Worm (Caenorhabditis elegans): ENCODE data around the gene str-145.

- TF ChIP-seq ceh-91 (GFP tag; IDR thresholded peaks at IDR 0.05) (no peak), nfya-1 (tag; optimal IDR thresholded peaks at IDR 0.05; ENCODE audit: borderline replicate concordance, insufficient read depth) (no peak), snpc-4 (GFP tag; optimal IDR thresholded peaks at IDR 0.05) (no peak), snpc-4 (tag; optimal IDR thresholded peaks at IDR 0.05) (peak in 1 of 4 experiments; percentile 5), lin-40 (tag; optimal IDR thresholded peaks at IDR 0.05) (no peak), ztf-3 (GFP tag; optimal IDR thresholded peaks at IDR 0.05) (no peak), pha-4 (tag; optimal IDR thresholded peaks at IDR 0.05) (no peak), ets-4 (GFP tag; optimal IDR thresholded peaks at IDR 0.05) (no peak), F57C9.4 (tag; optimal IDR thresholded peaks at IDR 0.05) (no peak), F49E8.2 (tag; optimal IDR thresholded peaks at IDR 0.05; ENCODE audit: insufficient read depth) (no peak), F10E7.11 (tag; optimal IDR thresholded peaks at IDR 0.05) (no peak), gei-17 (GFP tag; optimal IDR thresholded peaks at IDR 0.05) (no peak)
These were observed 33.5 kb upstream of the str-145 start for ce11 chrV:8131628-8132027.
